Fruit fly (Drosophila melanogaster) whole organism: ENCODE measurements around the gene rdog.

Experiments
- Dll ChIP-seq: fragments of >200 bp; optimal IDR thresholded peaks from 2 replicates; lab custom pipeline; 2017
- EcR ChIP-seq, 2 experiments: fragments of >200 bp; optimal IDR thresholded peaks; 2 replicates each; lab custom pipeline; 2017; ENCODE audit warnings: missing biosample characterization in 2 of 2, missing genetic modification characterization in 2 of 2, missing genetic modification reagents in 2 of 2
- pan ChIP-seq: fragments of >200 bp; optimal IDR thresholded peaks from 2 replicates; lab custom pipeline; 2017
- psq ChIP-seq: fragments of >200 bp; optimal IDR thresholded peaks from 2 replicates; lab custom pipeline; 2017

DNA sequence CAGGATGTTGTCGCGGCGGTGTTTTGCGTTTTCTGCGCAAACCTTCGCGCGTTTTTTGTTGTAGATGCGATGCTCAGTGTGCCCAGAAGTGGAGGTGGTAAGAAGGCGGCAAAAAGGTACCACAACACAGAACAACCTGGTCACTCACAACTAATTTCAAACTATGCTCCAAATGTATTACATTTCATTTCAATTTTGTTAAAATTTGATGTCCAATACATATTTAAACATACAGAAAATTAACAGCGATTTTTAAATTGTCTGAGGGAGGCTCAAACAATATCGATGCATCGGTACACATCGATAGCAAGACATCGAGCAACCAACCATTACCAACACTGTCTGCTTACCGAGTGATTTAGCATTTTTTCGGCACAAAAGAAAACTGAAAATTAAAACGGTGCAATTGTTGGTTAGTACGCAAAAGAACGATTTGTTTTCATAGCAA is 4.7 kb upstream of the rdog start, which contains the start of the genes Slbp and Rpn2:
- TF ChIP-seq pan (lab: Kevin White, UChicago) (no peak), EcR (GFP tag; optimal IDR thresholded peaks at IDR 0.05; lab: Kevin White, UChicago) (no peak), psq (lab: Kevin White, UChicago) (no peak), Dll (lab: Kevin White, UChicago) (no peak)
